Worm (Caenorhabditis elegans): ENCODE measurements around the gene C08F1.6.

C08F1.6 gene

ce11 chrII:1806358-1806757 is 18.4 kb upstream of the C08F1.6 start, which contains the start of gene C08F1.12:
C08F1.12 (minus strand) TSS chrII:1806458.
- TF ChIP-seq M03D4.4 (tag; optimal IDR thresholded peaks at IDR 0.05) (no peak), snpc-4 (tag; optimal IDR thresholded peaks at IDR 0.05) (no peak), ces-1 (GFP tag; optimal IDR thresholded peaks at IDR 0.05) (no peak), ceh-43 (GFP tag; optimal IDR thresholded peaks at IDR 0.05) (no peak), elt-3 (tag; optimal IDR thresholded peaks at IDR 0.05) (no peak), ceh-39 (tag; optimal IDR thresholded peaks at IDR 0.05) (no peak), lin-13 (tag; optimal IDR thresholded peaks at IDR 0.05) (no peak), nhr-12 (tag; optimal IDR thresholded peaks at IDR 0.05) (no peak), elt-1 (tag; optimal IDR thresholded peaks at IDR 0.05; ENCODE audit: borderline replicate concordance, insufficient read depth) (no peak), unc-120 (tag; optimal IDR thresholded peaks at IDR 0.05; ENCODE audit: poor library complexity, severe bottlenecking) (no peak), hlh-1 (tag; optimal IDR thresholded peaks at IDR 0.05) (no peak)

- TF ChIP-seq tbx-8 (GFP tag; optimal IDR thresholded peaks at IDR 0.05) (no peak), ham-2 (GFP tag; optimal IDR thresholded peaks at IDR 0.05) (no peak), nhr-28 (tag; optimal IDR thresholded peaks at IDR 0.05) (no peak)
Measured at ce11 chrII:1787208-1787607, 779 bp downstream of the C08F1.6 start.

- no peak for TF ChIP-seq tbx-8 (GFP tag; optimal IDR thresholded peaks at IDR 0.05)
- TF ChIP-seq ceh-83 (GFP tag; optimal IDR thresholded peaks at IDR 0.05) = no peak
- no peak for TF ChIP-seq ces-1 (GFP tag; optimal IDR thresholded peaks at IDR 0.05)
- no peak for TF ChIP-seq hlh-1 (tag; optimal IDR thresholded peaks at IDR 0.05)
- TF ChIP-seq lin-32 (GFP tag; optimal IDR thresholded peaks at IDR 0.05) = no peak
- no peak for TF ChIP-seq bed-3 (GFP tag; optimal IDR thresholded peaks at IDR 0.05)
- TF ChIP-seq lsy-2 (tag; optimal IDR thresholded peaks at IDR 0.05) = no peak
- TF ChIP-seq pha-4 (tag; optimal IDR thresholded peaks at IDR 0.05) = no peak
- no peak for TF ChIP-seq ceh-39 (tag; optimal IDR thresholded peaks at IDR 0.05)
- TF ChIP-seq ztf-11 (tag; optimal IDR thresholded peaks at IDR 0.05) = no peak
- no peak for TF ChIP-seq unc-120 (tag; optimal IDR thresholded peaks at IDR 0.05; ENCODE audit: poor library complexity, severe bottlenecking)
- no peak for TF ChIP-seq nhr-28 (tag; optimal IDR thresholded peaks at IDR 0.05)
- no peak for TF ChIP-seq ham-2 (GFP tag; optimal IDR thresholded peaks at IDR 0.05)
- no peak for TF ChIP-seq unc-39 (tag; optimal IDR thresholded peaks at IDR 0.05)
- TF ChIP-seq mls-2 (tag; optimal IDR thresholded peaks at IDR 0.05) = no peak
- TF ChIP-seq cnd-1 (tag; optimal IDR thresholded peaks at IDR 0.05) = no peak
- TF ChIP-seq drap-1 (GFP tag; optimal IDR thresholded peaks at IDR 0.05) = no peak
Measured at ce11 chrII:1786209-1786608, 1.8 kb downstream of the C08F1.6 start, which contains the start of gene C08F1.10. C08F1.10 (minus strand) TSS chrII:1786309.

DNA sequence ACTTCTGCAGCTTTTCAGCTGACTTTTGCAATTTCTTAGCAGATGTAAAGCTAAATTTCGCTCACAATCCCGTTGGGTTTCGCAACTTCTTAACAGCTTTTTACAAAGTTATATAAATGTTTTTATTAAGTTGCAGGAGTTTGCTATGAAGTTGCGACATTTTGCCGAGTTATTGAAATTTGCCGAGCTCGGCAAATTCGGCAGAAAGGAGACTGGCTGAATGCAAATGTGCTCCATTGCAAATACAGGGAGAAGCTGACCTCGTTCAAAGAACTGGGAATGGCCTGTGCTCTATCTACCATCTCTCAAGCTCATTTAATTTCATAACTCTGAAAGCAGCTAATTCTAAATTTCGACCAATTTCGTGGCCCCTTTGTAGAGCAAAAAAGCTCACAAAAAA is 3.2 kb downstream of the C08F1.6 start, which contains the start of gene C08F1.11:
Gene C08F1.11 (minus strand): TSS at position 101 of the 400 bp plus-strand sequence.
- TF ChIP-seq ztf-11 (tag; optimal IDR thresholded peaks at IDR 0.05) (no peak), lin-13 (tag; optimal IDR thresholded peaks at IDR 0.05) (no peak), ceh-43 (GFP tag; optimal IDR thresholded peaks at IDR 0.05) (no peak), hlh-1 (tag; optimal IDR thresholded peaks at IDR 0.05) (no peak), elt-3 (tag; optimal IDR thresholded peaks at IDR 0.05) (no peak), sem-2 (GFP tag; optimal IDR thresholded peaks at IDR 0.05) (no peak), mab-5 (tag; optimal IDR thresholded peaks at IDR 0.05) (no peak), unc-62 (GFP tag; optimal IDR thresholded peaks at IDR 0.05) (no peak), blmp-1 (tag; optimal IDR thresholded peaks at IDR 0.05) (no peak), bed-3 (GFP tag; optimal IDR thresholded peaks at IDR 0.05) (no peak), nhr-76 (tag; optimal IDR thresholded peaks at IDR 0.05) (no peak), unc-39 (tag; optimal IDR thresholded peaks at IDR 0.05) (no peak)

- no peak for TF ChIP-seq drap-1 (GFP tag; optimal IDR thresholded peaks at IDR 0.05)
- TF ChIP-seq nhr-12 (tag; optimal IDR thresholded peaks at IDR 0.05) = no peak
- TF ChIP-seq blmp-1 (tag; optimal IDR thresholded peaks at IDR 0.05) = no peak
- no peak for TF ChIP-seq tbx-8 (GFP tag; optimal IDR thresholded peaks at IDR 0.05)
- TF ChIP-seq flh-1 (GFP tag; optimal IDR thresholded peaks at IDR 0.05) = no peak
- TF ChIP-seq ceh-43 (GFP tag; optimal IDR thresholded peaks at IDR 0.05) = no peak
- no peak for TF ChIP-seq M03D4.4 (tag; optimal IDR thresholded peaks at IDR 0.05)
- no peak for TF ChIP-seq zip-8 (tag; optimal IDR thresholded peaks at IDR 0.05)
- TF ChIP-seq ceh-39 (tag; optimal IDR thresholded peaks at IDR 0.05) = no peak
- no peak for TF ChIP-seq nhr-76 (tag; optimal IDR thresholded peaks at IDR 0.05)
- TF ChIP-seq sptf-1 (tag; optimal IDR thresholded peaks at IDR 0.05) = no peak
- TF ChIP-seq snpc-4 (tag; optimal IDR thresholded peaks at IDR 0.05) = no peak
- TF ChIP-seq ces-1 (GFP tag; optimal IDR thresholded peaks at IDR 0.05) = no peak
- TF ChIP-seq mep-1 (tag; optimal IDR thresholded peaks at IDR 0.05) = no peak
Measured at ce11 chrII:1782474-1782873, 5.5 kb downstream of the C08F1.6 start, which contains the start of gene math-4. math-4 (minus strand) TSS chrII:1782574.

Measured in whole organism, mixed stage, embryonic.